Fruit fly (Drosophila melanogaster) whole organism, embryonic: ENCODE results near the gene CG33284.
A peak's percentile ranks its signal among the peaks of the same experiment; 100 is the strongest.

ENCODE experiments used
- Aef1 ChIP-seq: fragments of 200-800 bp; sonication (Bioruptor generic); IDR thresholded peaks from 3 replicates; pipeline ENCODE4 v1.3.6; 2022; ENCODE audit warnings: missing biosample characterization, missing genetic modification characterization
- Bdp1 ChIP-seq: fragments of 200-800 bp; sonication (Bioruptor generic); optimal IDR thresholded peaks from 3 replicates; lab custom pipeline; 2016; ENCODE audit warnings: missing biosample characterization, missing genetic modification characterization
- CG10543 ChIP-seq: fragments of 200-800 bp; sonication (Bioruptor generic); optimal IDR thresholded peaks from 3 replicates; lab custom pipeline; 2017; ENCODE audit warnings: missing biosample characterization, mild to moderate bottlenecking, missing genetic modification characterization, moderate library complexity
- CG11247 ChIP-seq: fragments of 200-800 bp; sonication (Bioruptor generic); IDR thresholded peaks from 2 replicates; pipeline ENCODE4 v1.3.6; 2022; ENCODE audit warnings: missing biosample characterization, missing genetic modification characterization
- CG14014 ChIP-seq: fragments of 200-800 bp; sonication (Bioruptor generic); IDR thresholded peaks from 2 replicates; pipeline ENCODE4 v1.3.6; 2022; ENCODE audit warnings: missing biosample characterization, missing genetic modification characterization
- CG15011 ChIP-seq: fragments of 200-800 bp; sonication (Bioruptor generic); optimal IDR thresholded peaks from 3 replicates; lab custom pipeline; 2018; ENCODE audit warnings: missing biosample characterization, mild to moderate bottlenecking, missing genetic modification characterization
- CG17328 ChIP-seq: fragments of 200-800 bp; sonication (Bioruptor generic); IDR thresholded peaks from 2 replicates; pipeline ENCODE4 v1.3.6; 2022; ENCODE audit warnings: missing biosample characterization, missing genetic modification characterization
- CG1792 ChIP-seq: fragments of 200-800 bp; sonication (Bioruptor generic); optimal IDR thresholded peaks from 2 replicates; lab custom pipeline; 2016; ENCODE audit warnings: missing biosample characterization, missing genetic modification characterization
- CG2712 ChIP-seq: fragments of 200-800 bp; optimal IDR thresholded peaks from 3 replicates; lab custom pipeline; 2019; ENCODE audit warnings: missing biosample characterization, mild to moderate bottlenecking, missing genetic modification characterization, moderate library complexity
- CG32532 ChIP-seq: fragments of 200-800 bp; sonication (Bioruptor generic); IDR thresholded peaks from 2 replicates; pipeline ENCODE4 v1.3.6; 2022; ENCODE audit warnings: missing biosample characterization, missing genetic modification characterization
- CG3407 ChIP-seq: fragments of 200-800 bp; sonication (Bioruptor generic); optimal IDR thresholded peaks from 2 replicates; lab custom pipeline; 2018; ENCODE audit warnings: missing biosample characterization, mild to moderate bottlenecking, missing genetic modification characterization
- CG34376 ChIP-seq: fragments of 200-800 bp; sonication (Bioruptor generic); optimal IDR thresholded peaks from 2 replicates; lab custom pipeline; 2018; ENCODE audit warnings: missing biosample characterization, mild to moderate bottlenecking, missing genetic modification characterization
- CG34422 ChIP-seq: fragments of 200-800 bp; sonication (Bioruptor generic); IDR thresholded peaks from 3 replicates; pipeline ENCODE4 v1.3.6; 2022; ENCODE audit warnings: missing biosample characterization, missing genetic modification characterization
- CG42726 ChIP-seq: fragments of 200-800 bp; sonication (Bioruptor generic); IDR thresholded peaks from 2 replicates; pipeline ENCODE4 v1.3.6; 2022; ENCODE audit warnings: missing biosample characterization, missing genetic modification characterization; ENCODE audit not compliant: partially characterized antibody
- CG4617 ChIP-seq: fragments of 200-800 bp; sonication (Bioruptor generic); optimal IDR thresholded peaks from 3 replicates; lab custom pipeline; 2016; ENCODE audit warnings: missing biosample characterization, missing genetic modification characterization, borderline replicate concordance
- CG6791 ChIP-seq: fragments of 200-800 bp; sonication (Bioruptor generic); IDR thresholded peaks from 3 replicates; pipeline ENCODE4 v1.3.6; 2022; ENCODE audit warnings: missing biosample characterization, missing genetic modification characterization; ENCODE audit not compliant: partially characterized antibody
- CG8478 ChIP-seq: fragments of >200 bp; optimal IDR thresholded peaks from 2 replicates; lab custom pipeline; 2018
- CHES-1-like ChIP-seq: fragments of 200-800 bp; sonication (Bioruptor generic); optimal IDR thresholded peaks from 2 replicates; lab custom pipeline; 2016; ENCODE audit warnings: missing biosample characterization, missing genetic modification characterization
- Dref ChIP-seq: fragments of 200-800 bp; sonication (Bioruptor generic); IDR thresholded peaks from 2 replicates; pipeline ENCODE4 v1.3.6; 2022; ENCODE audit warnings: missing biosample characterization, missing genetic modification characterization
- E2f1 ChIP-seq: fragments of 200-800 bp; sonication (Bioruptor generic); IDR thresholded peaks from 2 replicates; pipeline ENCODE4 v1.3.6; 2022; ENCODE audit warnings: missing biosample characterization, missing genetic modification characterization
- Ets65A ChIP-seq: fragments of 200-800 bp; sonication (Bioruptor generic); peaks from one replicate; lab custom pipeline; 2016; ENCODE audit warnings: missing biosample characterization, missing genetic modification characterization
- HLH4C ChIP-seq: fragments of 200-800 bp; sonication (Bioruptor generic); IDR thresholded peaks from 3 replicates; pipeline ENCODE4 v1.3.6; 2022; ENCODE audit warnings: missing biosample characterization, missing genetic modification characterization; ENCODE audit not compliant: partially characterized antibody
- Hr39 ChIP-seq: fragments of >200 bp; optimal IDR thresholded peaks from 2 replicates; lab custom pipeline; 2017
- Myb ChIP-seq: fragments of 200-800 bp; sonication (Bioruptor generic); optimal IDR thresholded peaks from 2 replicates; lab custom pipeline; 2016; ENCODE audit warnings: missing biosample characterization, missing genetic modification characterization
- NFAT ChIP-seq: fragments of 200-800 bp; sonication (Bioruptor generic); IDR thresholded peaks from 2 replicates; pipeline ENCODE4 v1.3.6; 2022; ENCODE audit warnings: missing biosample characterization, missing genetic modification characterization
- NK7.1 ChIP-seq: fragments of 200-800 bp; sonication (Bioruptor generic); optimal IDR thresholded peaks from 3 replicates; lab custom pipeline; 2016; ENCODE audit warnings: missing biosample characterization, missing genetic modification characterization
- Nf-YC ChIP-seq: fragments of 200-800 bp; optimal IDR thresholded peaks from 3 replicates; lab custom pipeline; 2019; ENCODE audit warnings: missing biosample characterization, mild to moderate bottlenecking, missing genetic modification characterization, moderate library complexity
- Sin3A ChIP-seq: fragments of >200 bp; optimal IDR thresholded peaks from 2 replicates; lab custom pipeline; 2018
- Ssrp ChIP-seq: fragments of 200-800 bp; sonication (Bioruptor generic); optimal IDR thresholded peaks from 2 replicates; lab custom pipeline; 2018; ENCODE audit warnings: missing biosample characterization, mild to moderate bottlenecking, missing genetic modification characterization, moderate library complexity
- Trl ChIP-seq, 3 experiments: fragments of >200 bp in 2 of 3; fragments of 200-800 bp in 1 of 3; sonication (Bioruptor generic) in 1 of 3; optimal IDR thresholded peaks; 2 replicates in 1 of 3; 3 replicates in 2 of 3; lab custom pipeline; 2016 to 2017; ENCODE audit warnings: missing biosample characterization in 1 of 3, missing genetic modification characterization in 1 of 3
- amos ChIP-seq: fragments of 200-800 bp; sonication (Bioruptor generic); IDR thresholded peaks from 2 replicates; pipeline ENCODE4 v1.3.6; 2022; ENCODE audit warnings: missing biosample characterization, missing genetic modification characterization; ENCODE audit not compliant: partially characterized antibody
- ap ChIP-seq: fragments of 200-800 bp; sonication (Bioruptor generic); IDR thresholded peaks from 2 replicates; pipeline ENCODE4 v1.3.6; 2022; ENCODE audit warnings: missing biosample characterization, missing genetic modification characterization
- bsh ChIP-seq, 2 experiments: fragments of 200-800 bp; sonication (Bioruptor generic); optimal IDR thresholded peaks; 2 replicates each; lab custom pipeline; 2017 to 2018; ENCODE audit warnings: mild to moderate bottlenecking in 2 of 2, missing biosample characterization in 2 of 2, missing genetic modification characterization in 2 of 2, moderate library complexity in 1 of 2
- chn ChIP-seq: fragments of 200-800 bp; sonication (Bioruptor generic); optimal IDR thresholded peaks from 2 replicates; lab custom pipeline; 2016; ENCODE audit warnings: missing biosample characterization, missing genetic modification characterization
- da ChIP-seq: fragments of 200-800 bp; sonication (Bioruptor generic); optimal IDR thresholded peaks from 2 replicates; lab custom pipeline; 2016; ENCODE audit warnings: missing biosample characterization, missing genetic modification characterization
- dimm ChIP-seq: fragments of 200-800 bp; sonication (Bioruptor generic); IDR thresholded peaks from 2 replicates; pipeline ENCODE4 v1.3.6; 2022; ENCODE audit warnings: missing biosample characterization, missing genetic modification characterization
- dm ChIP-seq: fragments of 200-800 bp; sonication (Bioruptor generic); optimal IDR thresholded peaks from 3 replicates; lab custom pipeline; 2016; ENCODE audit warnings: missing biosample characterization, missing genetic modification characterization
- lilli ChIP-seq: fragments of 200-800 bp; sonication (Bioruptor generic); optimal IDR thresholded peaks from 3 replicates; lab custom pipeline; 2016; ENCODE audit warnings: missing biosample characterization, missing genetic modification characterization
- luna ChIP-seq: fragments of 200-800 bp; sonication (Bioruptor generic); optimal IDR thresholded peaks from 2 replicates; lab custom pipeline; 2016; ENCODE audit warnings: missing biosample characterization, missing genetic modification characterization
- nau ChIP-seq: fragments of 200-800 bp; sonication (Bioruptor generic); optimal IDR thresholded peaks from 3 replicates; lab custom pipeline; 2017; ENCODE audit warnings: missing biosample characterization, mild to moderate bottlenecking, missing genetic modification characterization, missing genetic modification reagents
- nmo ChIP-seq: fragments of 200-800 bp; sonication (Bioruptor generic); optimal IDR thresholded peaks from 2 replicates; lab custom pipeline; 2018; ENCODE audit warnings: missing biosample characterization, mild to moderate bottlenecking, missing genetic modification characterization, moderate library complexity
- oc ChIP-seq: fragments of 200-800 bp; sonication (Bioruptor generic); optimal IDR thresholded peaks from 2 replicates; lab custom pipeline; 2018; ENCODE audit warnings: missing biosample characterization, mild to moderate bottlenecking, missing genetic modification characterization, moderate library complexity
- odd ChIP-seq: fragments of 200-800 bp; sonication (Bioruptor generic); optimal IDR thresholded peaks from 2 replicates; lab custom pipeline; 2017; ENCODE audit warnings: missing biosample characterization, mild to moderate bottlenecking, missing genetic modification characterization
- onecut ChIP-seq: fragments of 200-800 bp; sonication (Bioruptor generic); IDR thresholded peaks from 2 replicates; pipeline ENCODE4 v1.3.6; 2022; ENCODE audit warnings: missing biosample characterization, missing genetic modification characterization
- pfk ChIP-seq: fragments of 200-800 bp; sonication (Bioruptor generic); optimal IDR thresholded peaks from 2 replicates; lab custom pipeline; 2018; ENCODE audit warnings: missing biosample characterization, mild to moderate bottlenecking, missing genetic modification characterization, moderate library complexity
- ssp ChIP-seq: fragments of 200-800 bp; sonication (Bioruptor generic); IDR thresholded peaks from 2 replicates; pipeline ENCODE4 v1.3.6; 2022; ENCODE audit warnings: missing biosample characterization, missing genetic modification characterization
- unc-4 ChIP-seq: fragments of 200-800 bp; sonication (Bioruptor generic); IDR thresholded peaks from 2 replicates; pipeline ENCODE4 v1.3.6; 2022; ENCODE audit warnings: missing biosample characterization, missing genetic modification characterization; ENCODE audit not compliant: partially characterized antibody
- wek ChIP-seq: fragments of 200-800 bp; sonication (Bioruptor generic); optimal IDR thresholded peaks from 3 replicates; lab custom pipeline; 2018; ENCODE audit warnings: missing biosample characterization, mild to moderate bottlenecking, missing genetic modification characterization, moderate library complexity
- zen ChIP-seq: fragments of 200-800 bp; sonication (Bioruptor generic); optimal IDR thresholded peaks from 3 replicates; lab custom pipeline; 2018; ENCODE audit warnings: missing biosample characterization, mild to moderate bottlenecking, missing genetic modification characterization, moderate library complexity
- zfh2 ChIP-seq: fragments of 200-800 bp; sonication (Bioruptor generic); optimal IDR thresholded peaks from 2 replicates; lab custom pipeline; 2016; ENCODE audit warnings: missing biosample characterization, missing genetic modification characterization

CG33284 gene

DNA sequence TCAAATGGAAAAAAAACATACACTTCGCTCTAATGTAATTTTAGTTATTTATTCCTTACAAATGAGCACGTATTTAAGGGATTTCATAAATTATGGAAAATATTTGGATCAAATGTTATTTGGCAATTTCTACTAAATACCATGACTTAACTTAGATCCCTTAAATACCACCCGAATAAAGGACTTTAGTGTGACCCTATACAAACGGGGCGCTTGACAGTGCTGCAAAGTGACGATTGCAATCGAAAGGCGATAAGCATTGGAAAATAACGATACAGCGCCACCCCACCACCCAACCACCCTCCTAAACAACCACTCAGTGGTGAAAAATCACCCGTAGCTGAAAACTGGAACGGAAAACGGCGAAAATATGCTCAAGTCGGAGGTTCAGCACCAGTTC lies 7.9 kb downstream of the CG33284 start, which contains the start of gene ICA69 (continued):
- peak; percentile 67 for TF ChIP-seq nmo (GFP tag; lab: Kevin White, UChicago)
- TF ChIP-seq Dref (GFP tag; lab: Robert Waterston, UW), result peak; percentile 41

DNA sequence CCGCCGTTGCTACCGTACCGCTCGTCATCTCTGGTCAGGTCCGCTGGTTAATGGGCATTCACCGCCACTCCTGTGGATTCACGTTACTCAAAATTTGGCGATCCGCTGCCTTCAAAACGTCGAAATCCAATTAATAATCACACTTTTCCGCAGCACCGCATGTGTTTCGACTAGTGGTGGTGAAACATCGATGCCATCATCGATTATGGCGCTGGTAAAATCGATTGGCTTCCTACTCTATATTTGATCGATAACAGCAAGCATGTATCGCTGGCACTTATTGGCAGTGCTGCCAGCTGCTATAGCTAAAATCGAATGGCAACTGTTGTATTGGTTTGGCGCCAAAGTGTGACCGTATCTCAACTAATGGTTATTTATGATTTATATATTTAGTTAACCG lies 12.3 kb downstream of the CG33284 start:
- no peak for TF ChIP-seq CG8478 (lab: Kevin White, UChicago)
- TF ChIP-seq odd, result no peak
- no peak for TF ChIP-seq CG15011
- TF ChIP-seq amos (GFP tag; lab: Robert Waterston, UW), result peak; percentile 92
- TF ChIP-seq Nf-YC, result no peak
- TF ChIP-seq nau, result no peak
- TF ChIP-seq luna (GFP tag; lab: Kevin White, UChicago), result no peak
- peak; percentile 33 for TF ChIP-seq lilli
- TF ChIP-seq Aef1 (GFP tag; lab: Robert Waterston, UW), result no peak
- no peak for TF ChIP-seq Hr39 (lab: Kevin White, UChicago)
- peak; percentile 18 for TF ChIP-seq chn
- no peak for TF ChIP-seq ssp (GFP tag; lab: Robert Waterston, UW)
- TF ChIP-seq CG10543 (GFP tag; lab: Kevin White, UChicago), result peak; percentile 10
- TF ChIP-seq zfh2, result peak; percentile 48
- TF ChIP-seq pfk (GFP tag; lab: Kevin White, UChicago), result no peak
- peak; percentile 60 for TF ChIP-seq CG4617 (GFP tag; lab: Kevin White, UChicago)
- TF ChIP-seq NK7.1 (GFP tag; lab: Kevin White, UChicago), result no peak
- peak; percentile 38 for TF ChIP-seq Sin3A (lab: Kevin White, UChicago)
- TF ChIP-seq Bdp1 (GFP tag; lab: Kevin White, UChicago), result peak; percentile 14
- no peak for TF ChIP-seq wek
- peak; percentile 79 for TF ChIP-seq Myb (GFP tag; lab: Kevin White, UChicago)
- peak; percentile 58 for TF ChIP-seq CHES-1-like (GFP tag; lab: Kevin White, UChicago)
- peak; percentile 61 for TF ChIP-seq onecut
- no peak for TF ChIP-seq CG3407 (GFP tag; lab: Kevin White, UChicago)
- TF ChIP-seq dm (GFP tag; lab: Kevin White, UChicago), result peak; percentile 96
- no peak for TF ChIP-seq CG1792 (GFP tag; lab: Kevin White, UChicago)
- peak; percentile 98 for TF ChIP-seq CG6791 (GFP tag; lab: Robert Waterston, UW)
- no peak for TF ChIP-seq CG11247 (GFP tag; lab: Robert Waterston, UW)
- peak; percentile 87 for TF ChIP-seq unc-4 (GFP tag; lab: Robert Waterston, UW)
- peak; percentile 85 for TF ChIP-seq CG42726 (GFP tag; lab: Robert Waterston, UW)
- TF ChIP-seq Ets65A (GFP tag; lab: Kevin White, UChicago), result peak; percentile 66
- TF ChIP-seq CG34422 (GFP tag; lab: Robert Waterston, UW), result peak; percentile 72; the same call in 1 of the 3 replicates
- TF ChIP-seq HLH4C (GFP tag; lab: Robert Waterston, UW), result peak; percentile 96
- TF ChIP-seq bsh (GFP tag; optimal IDR thresholded peaks at IDR 0.05; lab: Kevin White, UChicago), result no peak
- no peak for TF ChIP-seq E2f1
- TF ChIP-seq CG2712, result peak; percentile 61
- TF ChIP-seq da (GFP tag; lab: Kevin White, UChicago), result no peak
- TF ChIP-seq Trl (optimal IDR thresholded peaks at IDR 0.05; lab: Kevin White, UChicago), result no peak
- TF ChIP-seq Trl (GFP tag; optimal IDR thresholded peaks at IDR 0.05; lab: Kevin White, UChicago), result peak; percentile 39
- 0 out of 2 replicates have a peak, but pooled peaks have one; percentile 6 for TF ChIP-seq CG14014
- TF ChIP-seq CG17328, result no peak
- TF ChIP-seq oc (tag; lab: Kevin White, UChicago), result no peak
- peak; percentile 69 for TF ChIP-seq zen
- no peak for TF ChIP-seq ap
- no peak; the same call in 1 of the 2 replicates for TF ChIP-seq CG32532
- no peak for TF ChIP-seq dimm (GFP tag; lab: Robert Waterston, UW)
- TF ChIP-seq NFAT (GFP tag; lab: Robert Waterston, UW), result peak; percentile 48; the same call in 1 of the 2 replicates
- peak; percentile 8 for TF ChIP-seq CG34376 (GFP tag; lab: Kevin White, UChicago)
- TF ChIP-seq Ssrp (tag; lab: Kevin White, UChicago), result no peak
